Fruit fly (Drosophila melanogaster) whole organism, embryonic: ENCODE results near the gene mRpL16.

ENCODE experiments used
- ATbp ChIP-seq: fragments of 200-800 bp; sonication (Bioruptor generic); optimal IDR thresholded peaks from 2 replicates; lab custom pipeline; 2017; ENCODE audit warnings: missing biosample characterization, mild to moderate bottlenecking, missing genetic modification characterization, missing genetic modification reagents
- Asciz ChIP-seq: fragments of 200-800 bp; sonication (Bioruptor generic); optimal IDR thresholded peaks from 2 replicates; lab custom pipeline; 2017; ENCODE audit warnings: missing biosample characterization, mild to moderate bottlenecking, missing genetic modification characterization, missing genetic modification reagents
- CG10209 ChIP-seq: fragments of 200-800 bp; sonication (Bioruptor generic); optimal IDR thresholded peaks from 3 replicates; lab custom pipeline; 2017; ENCODE audit warnings: missing biosample characterization, mild to moderate bottlenecking, missing genetic modification characterization, missing genetic modification reagents
- CG13123 ChIP-seq: fragments of 200-800 bp; sonication (Bioruptor generic); optimal IDR thresholded peaks from 2 replicates; lab custom pipeline; 2016; ENCODE audit warnings: missing biosample characterization, missing genetic modification characterization
- CG14710 ChIP-seq: fragments of 200-800 bp; sonication (Bioruptor generic); optimal IDR thresholded peaks from 3 replicates; lab custom pipeline; 2019; ENCODE audit warnings: missing biosample characterization, mild to moderate bottlenecking, missing genetic modification characterization, moderate library complexity
- CG1647 ChIP-seq: fragments of 200-800 bp; sonication (Bioruptor generic); optimal IDR thresholded peaks from 3 replicates; lab custom pipeline; 2016; ENCODE audit warnings: missing biosample characterization, missing genetic modification characterization
- CG16779 ChIP-seq: fragments of 200-800 bp; sonication (Bioruptor generic); IDR thresholded peaks from 2 replicates; pipeline ENCODE4 v1.3.6; 2022; ENCODE audit warnings: missing biosample characterization, missing genetic modification characterization
- CG1792 ChIP-seq: fragments of 200-800 bp; sonication (Bioruptor generic); optimal IDR thresholded peaks from 2 replicates; lab custom pipeline; 2016; ENCODE audit warnings: missing biosample characterization, missing genetic modification characterization
- CG18011 ChIP-seq: fragments of 200-800 bp; sonication (Bioruptor generic); optimal IDR thresholded peaks from 2 replicates; lab custom pipeline; 2017; ENCODE audit warnings: missing biosample characterization, missing genetic modification characterization, mild to moderate bottlenecking, moderate library complexity, missing genotype
- CG18619 ChIP-seq: fragments of 200-800 bp; sonication (Bioruptor generic); optimal IDR thresholded peaks from 3 replicates; lab custom pipeline; 2017; ENCODE audit warnings: missing biosample characterization, mild to moderate bottlenecking, missing genetic modification characterization
- CG2199 ChIP-seq: fragments of 200-800 bp; sonication (Bioruptor generic); IDR thresholded peaks from 3 replicates; pipeline ENCODE4 v1.3.6; 2022; ENCODE audit warnings: missing biosample characterization, missing genetic modification characterization
- CG32767 ChIP-seq: fragments of 200-800 bp; sonication (Bioruptor generic); IDR thresholded peaks from 2 replicates; pipeline ENCODE4 v1.3.6; 2022; ENCODE audit warnings: missing biosample characterization, missing genetic modification characterization
- CG3847 ChIP-seq: fragments of 200-800 bp; sonication (Bioruptor generic); IDR thresholded peaks from 2 replicates; pipeline ENCODE4 v1.3.6; 2022; ENCODE audit warnings: missing biosample characterization, missing genetic modification characterization
- CG6813 ChIP-seq: fragments of 200-800 bp; sonication (Bioruptor generic); optimal IDR thresholded peaks from 2 replicates; lab custom pipeline; 2017; ENCODE audit warnings: missing biosample characterization, missing genetic modification characterization, mild to moderate bottlenecking, moderate library complexity, missing genetic modification reagents
- CG7357 ChIP-seq: fragments of 200-800 bp; sonication (Bioruptor generic); IDR thresholded peaks from 3 replicates; pipeline ENCODE4 v1.3.6; 2022; ENCODE audit warnings: missing biosample characterization, missing genetic modification characterization
- CG7372 ChIP-seq: fragments of 200-800 bp; sonication (Bioruptor generic); IDR thresholded peaks from 2 replicates; pipeline ENCODE4 v1.3.6; 2022; ENCODE audit warnings: missing biosample characterization, missing genetic modification characterization
- CG7928 ChIP-seq: fragments of 200-800 bp; sonication (Bioruptor generic); optimal IDR thresholded peaks from 2 replicates; lab custom pipeline; 2017; ENCODE audit warnings: missing biosample characterization, mild to moderate bottlenecking, missing genetic modification characterization
- CG8765 ChIP-seq: fragments of 200-800 bp; sonication (Bioruptor generic); IDR thresholded peaks from 2 replicates; pipeline ENCODE4 v1.3.6; 2022; ENCODE audit warnings: missing biosample characterization, missing genetic modification characterization
- CG8924 ChIP-seq: fragments of 200-800 bp; optimal IDR thresholded peaks from 3 replicates; lab custom pipeline; 2019; ENCODE audit warnings: missing biosample characterization, mild to moderate bottlenecking, missing genetic modification characterization, moderate library complexity
- CHES-1-like ChIP-seq: fragments of 200-800 bp; sonication (Bioruptor generic); optimal IDR thresholded peaks from 2 replicates; lab custom pipeline; 2016; ENCODE audit warnings: missing biosample characterization, missing genetic modification characterization
- CTCF ChIP-seq: fragments of 200-800 bp; sonication (Bioruptor generic); optimal IDR thresholded peaks from 2 replicates; lab custom pipeline; 2017; ENCODE audit warnings: missing biosample characterization, mild to moderate bottlenecking, missing genetic modification characterization, moderate library complexity
- Dbx ChIP-seq: fragments of 200-800 bp; sonication (Bioruptor generic); IDR thresholded peaks from 3 replicates; pipeline ENCODE4 v1.3.6; 2022; ENCODE audit warnings: missing biosample characterization, missing genetic modification characterization
- Fer2 ChIP-seq: fragments of 200-800 bp; sonication (Bioruptor generic); optimal IDR thresholded peaks from 2 replicates; lab custom pipeline; 2018; ENCODE audit warnings: missing biosample characterization, mild to moderate bottlenecking, missing genetic modification characterization, moderate library complexity
- Jarid2 ChIP-seq: fragments of 200-800 bp; sonication (Bioruptor generic); optimal IDR thresholded peaks from 3 replicates; lab custom pipeline; 2017; ENCODE audit warnings: mild to moderate bottlenecking, missing biosample characterization, missing genetic modification reagents, missing genetic modification characterization
- Max ChIP-seq: fragments of 200-800 bp; sonication (Bioruptor generic); optimal IDR thresholded peaks from 2 replicates; lab custom pipeline; 2016; ENCODE audit warnings: missing biosample characterization, mild to moderate bottlenecking, missing genetic modification characterization
- Optix ChIP-seq: fragments of 200-800 bp; sonication (Bioruptor generic); IDR thresholded peaks from 3 replicates; pipeline ENCODE4 v1.3.6; 2022; ENCODE audit warnings: missing biosample characterization, missing genetic modification characterization
- Rx ChIP-seq: fragments of 200-800 bp; sonication (Bioruptor generic); IDR thresholded peaks from 2 replicates; pipeline ENCODE4 v1.3.6; 2022; ENCODE audit warnings: missing biosample characterization, missing genetic modification characterization
- Scr ChIP-seq: fragments of 200-800 bp; sonication (Bioruptor generic); IDR thresholded peaks from 2 replicates; pipeline ENCODE4 v1.3.6; 2022; ENCODE audit warnings: missing biosample characterization, missing genetic modification characterization; ENCODE audit not compliant: partially characterized antibody
- abd-A ChIP-seq: fragments of 200-800 bp; sonication (Bioruptor generic); optimal IDR thresholded peaks from 3 replicates; lab custom pipeline; 2019; ENCODE audit warnings: missing biosample characterization, mild to moderate bottlenecking, missing genetic modification characterization, moderate library complexity
- bab2 ChIP-seq: fragments of 200-800 bp; sonication (Bioruptor generic); optimal IDR thresholded peaks from 2 replicates; lab custom pipeline; 2016; ENCODE audit warnings: missing biosample characterization, missing genetic modification characterization
- ci ChIP-seq: fragments of 200-800 bp; sonication (Bioruptor generic); IDR thresholded peaks from 3 replicates; pipeline ENCODE4 v1.3.6; 2022; ENCODE audit warnings: missing biosample characterization, missing genetic modification characterization
- crol ChIP-seq: fragments of 200-800 bp; sonication (Bioruptor generic); IDR thresholded peaks from 2 replicates; pipeline ENCODE4 v1.3.6; 2022; ENCODE audit warnings: missing biosample characterization, missing genetic modification characterization
- esg ChIP-seq: fragments of 200-800 bp; sonication (Bioruptor generic); conservative IDR thresholded peaks from 2 replicates; pipeline ENCODE4 v1.3.6; 2022; ENCODE audit warnings: missing biosample characterization, missing genetic modification characterization
- ewg ChIP-seq: fragments of 200-800 bp; sonication (Bioruptor generic); optimal IDR thresholded peaks from 3 replicates; lab custom pipeline; 2017; ENCODE audit warnings: mild to moderate bottlenecking, missing biosample characterization, missing genetic modification reagents, missing genetic modification characterization
- fd96Cb ChIP-seq: fragments of 200-800 bp; sonication (Bioruptor generic); optimal IDR thresholded peaks from 2 replicates; lab custom pipeline; 2018; ENCODE audit warnings: missing biosample characterization, mild to moderate bottlenecking, missing genetic modification characterization, moderate library complexity
- ham ChIP-seq: fragments of 200-800 bp; sonication (Bioruptor generic); IDR thresholded peaks from 2 replicates; pipeline ENCODE4 v1.3.6; 2022; ENCODE audit warnings: missing biosample characterization, missing genetic modification characterization
- her ChIP-seq: fragments of 200-800 bp; sonication (Bioruptor generic); optimal IDR thresholded peaks from 2 replicates; lab custom pipeline; 2016; ENCODE audit warnings: missing biosample characterization, missing genetic modification characterization
- hkb ChIP-seq, 2 experiments: fragments of 200-800 bp in 1 of 2; fragments of >200 bp in 1 of 2; sonication (Bioruptor generic) in 1 of 2; IDR thresholded peaks in 1 of 2; optimal IDR thresholded peaks in 1 of 2; 2 replicates each; pipeline versions ENCODE4 v1.3.6 to Lab custom; 2017 to 2022; ENCODE audit warnings: missing biosample characterization in 1 of 2, missing genetic modification characterization in 1 of 2
- inv ChIP-seq: fragments of 200-800 bp; sonication (Bioruptor generic); IDR thresholded peaks from 2 replicates; pipeline ENCODE4 v1.3.6; 2022; ENCODE audit warnings: missing biosample characterization, missing genetic modification characterization; ENCODE audit not compliant: partially characterized antibody
- lola ChIP-seq, 3 experiments: fragments of >200 bp in 2 of 3; fragments of 200-800 bp in 1 of 3; sonication (Bioruptor generic) in 1 of 3; optimal IDR thresholded peaks; 2 replicates each; lab custom pipeline; 2017 to 2019; ENCODE audit warnings: missing biosample characterization in 3 of 3, missing genetic modification characterization in 3 of 3, mild to moderate bottlenecking in 1 of 3, moderate library complexity in 1 of 3
- onecut ChIP-seq: fragments of 200-800 bp; sonication (Bioruptor generic); IDR thresholded peaks from 2 replicates; pipeline ENCODE4 v1.3.6; 2022; ENCODE audit warnings: missing biosample characterization, missing genetic modification characterization
- psq ChIP-seq: fragments of 200-800 bp; sonication (Bioruptor generic); optimal IDR thresholded peaks from 2 replicates; lab custom pipeline; 2017; ENCODE audit warnings: missing biosample characterization, missing genetic modification characterization
- slbo ChIP-seq: fragments of 200-800 bp; sonication (Bioruptor generic); IDR thresholded peaks from 2 replicates; pipeline ENCODE4 v1.3.6; 2022; ENCODE audit warnings: missing biosample characterization, missing genetic modification characterization
- so ChIP-seq: fragments of 200-800 bp; sonication (Bioruptor generic); IDR thresholded peaks from 3 replicates; pipeline ENCODE4 v1.3.6; 2022; ENCODE audit warnings: missing biosample characterization, missing genetic modification characterization
- tin ChIP-seq: fragments of 200-800 bp; sonication (Bioruptor generic); optimal IDR thresholded peaks from 3 replicates; lab custom pipeline; 2016; ENCODE audit warnings: missing biosample characterization, missing genetic modification characterization
- trem ChIP-seq: fragments of 200-800 bp; optimal IDR thresholded peaks from 3 replicates; lab custom pipeline; 2019; ENCODE audit warnings: missing biosample characterization, mild to moderate bottlenecking, missing genetic modification characterization, moderate library complexity
- trh ChIP-seq: fragments of 200-800 bp; sonication (Bioruptor generic); optimal IDR thresholded peaks from 2 replicates; lab custom pipeline; 2016; ENCODE audit warnings: missing biosample characterization, missing genetic modification characterization
- twi ChIP-seq: fragments of 200-800 bp; optimal IDR thresholded peaks from 2 replicates; lab custom pipeline; 2019; ENCODE audit warnings: missing biosample characterization, mild to moderate bottlenecking, missing genetic modification characterization, moderate library complexity
- unc-4 ChIP-seq: fragments of 200-800 bp; sonication (Bioruptor generic); IDR thresholded peaks from 2 replicates; pipeline ENCODE4 v1.3.6; 2022; ENCODE audit warnings: missing biosample characterization, missing genetic modification characterization; ENCODE audit not compliant: partially characterized antibody
- vfl ChIP-seq: fragments of 200-800 bp; sonication (Bioruptor generic); optimal IDR thresholded peaks from 2 replicates; lab custom pipeline; 2016; ENCODE audit warnings: missing biosample characterization, missing genetic modification characterization
- yki ChIP-seq: fragments of >200 bp; optimal IDR thresholded peaks from 3 replicates; lab custom pipeline; 2018

The mRpL16 gene

DNA sequence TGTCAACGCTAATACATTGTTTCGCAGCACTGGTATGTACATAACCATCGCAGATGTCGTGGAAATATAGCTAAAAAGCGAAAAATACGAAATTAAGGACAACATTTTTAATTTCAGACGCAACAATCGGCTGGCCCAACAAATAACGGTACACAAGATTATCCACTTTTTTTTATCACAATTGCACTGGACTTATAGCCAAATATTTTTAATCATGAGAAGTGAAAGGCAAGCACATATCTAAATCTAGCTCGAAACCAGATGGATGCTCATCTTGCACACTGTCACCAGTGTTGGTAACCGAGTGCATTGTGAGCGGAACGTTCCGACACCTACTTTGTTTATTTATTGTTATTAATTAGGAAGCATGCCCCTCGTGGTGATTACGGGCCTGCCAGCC, 50.0 kb downstream of the mRpL16 start, which contains the start of the genes CG3857 and CG3587 (continued):
- TF ChIP-seq hkb (optimal IDR thresholded peaks at IDR 0.05; lab: Kevin White, UChicago) (no peak), hkb (GFP tag; IDR thresholded peaks at IDR 0.05; lab: Robert Waterston, UW) (peak; percentile 40; the same call in 1 of the 2 replicates), inv (GFP tag; lab: Robert Waterston, UW) (no peak), twi (tag; lab: Kevin White, UChicago) (peak; percentile 38), CG16779 (no peak), abd-A (tag; lab: Kevin White, UChicago) (no peak), lola (GFP tag; optimal IDR thresholded peaks at IDR 0.05; lab: Kevin White, UChicago) (peak in 1 of 3 experiments; percentile 67), slbo (GFP tag; lab: Robert Waterston, UW) (peak; percentile 83), crol (GFP tag; lab: Robert Waterston, UW) (no peak), bab2 (GFP tag; lab: Kevin White, UChicago) (peak; percentile 83), Asciz (GFP tag; lab: Kevin White, UChicago) (peak; percentile 49), CG3847 (GFP tag; lab: Robert Waterston, UW) (peak; percentile 79), CG7357 (GFP tag; lab: Robert Waterston, UW) (peak; percentile 67), CG32767 (GFP tag; lab: Robert Waterston, UW) (0 out of 2 replicates have a peak, but pooled peaks have one; percentile 37), vfl (GFP tag; lab: Kevin White, UChicago) (peak; percentile 79), yki (lab: Kevin White, UChicago) (no peak), CG8924 (tag; lab: Kevin White, UChicago) (peak; percentile 64), CG18011 (GFP tag; lab: Kevin White, UChicago) (peak; percentile 58), ATbp (GFP tag; lab: Kevin White, UChicago) (peak; percentile 19), Optix (GFP tag; lab: Robert Waterston, UW) (peak; percentile 60; the same call in 1 of the 3 replicates), trem (tag; lab: Kevin White, UChicago) (peak; percentile 58), CG10209 (peak; percentile 71), Fer2 (tag; lab: Kevin White, UChicago) (peak; percentile 10), ewg (GFP tag; lab: Kevin White, UChicago) (peak; percentile 50), Max (GFP tag; lab: Kevin White, UChicago) (peak; percentile 83), ci (GFP tag; lab: Robert Waterston, UW) (no peak), CG18619 (GFP tag; lab: Kevin White, UChicago) (peak; percentile 63), CTCF (no peak), ham (GFP tag; lab: Robert Waterston, UW) (no peak), esg (GFP tag; lab: Robert Waterston, UW) (peak; percentile 57), CG1792 (GFP tag; lab: Kevin White, UChicago) (peak; percentile 53), CG8765 (peak; percentile 58), CG7372 (peak; percentile 60; the same call in 1 of the 2 replicates), Jarid2 (GFP tag; lab: Kevin White, UChicago) (peak; percentile 49), psq (GFP tag; lab: Kevin White, UChicago) (peak; percentile 18), Scr (GFP tag; lab: Robert Waterston, UW) (peak; percentile 33), unc-4 (GFP tag; lab: Robert Waterston, UW) (peak; percentile 16; the same call in 1 of the 2 replicates), tin (GFP tag; lab: Kevin White, UChicago) (peak; percentile 70), trh (GFP tag; lab: Kevin White, UChicago) (peak; percentile 2), CHES-1-like (GFP tag; lab: Kevin White, UChicago) (peak; percentile 88), CG7928 (GFP tag; lab: Kevin White, UChicago) (peak; percentile 37), Dbx (GFP tag; lab: Robert Waterston, UW) (peak; percentile 56; the same call in 1 of the 3 replicates), CG6813 (GFP tag; lab: Kevin White, UChicago) (no peak), Rx (GFP tag; lab: Robert Waterston, UW) (peak; percentile 45; the same call in 1 of the 2 replicates), fd96Cb (tag; lab: Kevin White, UChicago) (peak; percentile 47), her (GFP tag; lab: Kevin White, UChicago) (peak; percentile 77), so (GFP tag; lab: Robert Waterston, UW) (no peak; the same call in 2 of the 3 replicates), CG14710 (tag; lab: Kevin White, UChicago) (peak; percentile 66), CG1647 (peak; percentile 68), CG2199 (GFP tag; lab: Robert Waterston, UW) (no peak), CG13123 (peak; percentile 54), onecut (GFP tag; lab: Robert Waterston, UW) (peak; percentile 35; the same call in 1 of the 2 replicates)
